Worm (Caenorhabditis elegans) whole organism, young adult: ENCODE data around the gene unc-62.
A peak's percentile ranks its signal among the peaks of the same experiment; 100 is the strongest.

ENCODE experiments used
- F33H1.4 ChIP-seq: fragments of 200-800 bp; sonication (Bioruptor generic); IDR thresholded peaks from 2 replicates; pipeline ENCODE4 v1.3.6; 2022; ENCODE audit warnings: missing genetic modification reagents, missing genetic modification characterization, missing compliant biosample characterization
- F39B2.1 ChIP-seq: fragments of 200-800 bp; sonication (Bioruptor generic); IDR thresholded peaks from 2 replicates; pipeline ENCODE4 v1.3.6; 2022; ENCODE audit warnings: missing genetic modification reagents, missing genetic modification characterization, missing compliant biosample characterization
- F55B11.4 ChIP-seq: sonication (generic microtip); optimal IDR thresholded peaks from 2 replicates; lab custom pipeline; 2016; ENCODE audit warnings: missing compliant biosample characterization, missing genetic modification characterization, borderline replicate concordance; ENCODE audit not compliant: insufficient read depth
- F57C9.4 ChIP-seq: sonication (generic microtip); optimal IDR thresholded peaks from 2 replicates; lab custom pipeline; 2017; ENCODE audit warnings: mild to moderate bottlenecking, missing genetic modification characterization, missing compliant biosample characterization
- K11D2.4 ChIP-seq: fragments of 200-800 bp; sonication (Bioruptor generic); IDR thresholded peaks from 2 replicates; pipeline ENCODE4 v1.3.6; 2022; ENCODE audit warnings: missing genetic modification reagents, missing genetic modification characterization, missing compliant biosample characterization
- Y53G8AR.9 ChIP-seq: fragments of 200-800 bp; sonication (Bioruptor generic); conservative IDR thresholded peaks from 2 replicates; pipeline ENCODE4 v1.3.6; 2022; ENCODE audit warnings: missing genetic modification reagents, missing genetic modification characterization, missing compliant biosample characterization
- Y56A3A.18 ChIP-seq: fragments of 200-800 bp; sonication (Bioruptor generic); IDR thresholded peaks from 2 replicates; pipeline ENCODE4 v1.3.6; 2022; ENCODE audit warnings: missing genetic modification reagents, missing genetic modification characterization, missing compliant biosample characterization
- ama-1 ChIP-seq, 3 experiments: fragments of 150-350 bp in 1 of 3; sonication (generic microtip) in 2 of 3; optimal IDR thresholded peaks; 2 replicates each; lab custom pipeline; 2014 to 2018; ENCODE audit warnings: missing biosample characterization in 2 of 3, missing genetic modification characterization in 2 of 3, missing genetic modification reagents in 2 of 3
- aptf-2 ChIP-seq: fragments of 200-800 bp; sonication (Bioruptor generic); conservative IDR thresholded peaks from 2 replicates; pipeline ENCODE4 v1.3.6; 2022; ENCODE audit warnings: missing genetic modification reagents, missing genetic modification characterization, missing compliant biosample characterization
- athp-1 ChIP-seq: sonication (generic microtip); optimal IDR thresholded peaks from 2 replicates; lab custom pipeline; 2017; ENCODE audit warnings: mild to moderate bottlenecking, missing genetic modification characterization, missing compliant biosample characterization
- ceh-100 ChIP-seq: fragments of 200-800 bp; sonication (Bioruptor generic); IDR thresholded peaks from 2 replicates; pipeline ENCODE4 v1.3.6; 2022; ENCODE audit warnings: missing genetic modification reagents, missing genetic modification characterization, missing compliant biosample characterization
- ceh-27 ChIP-seq: fragments of 200-800 bp; sonication (Bioruptor generic); optimal IDR thresholded peaks from 2 replicates; lab custom pipeline; 2018; ENCODE audit warnings: mild to moderate bottlenecking, missing genetic modification characterization, moderate library complexity, missing compliant biosample characterization
- ceh-58 ChIP-seq: fragments of 200-800 bp; sonication (Bioruptor generic); IDR thresholded peaks from 2 replicates; pipeline ENCODE4 v1.3.6; 2022; ENCODE audit warnings: missing genetic modification characterization, missing compliant biosample characterization
- ceh-79 ChIP-seq: sonication (generic microtip); optimal IDR thresholded peaks from 2 replicates; lab custom pipeline; 2017; ENCODE audit warnings: mild to moderate bottlenecking, missing genetic modification characterization, missing compliant biosample characterization
- chd-7 ChIP-seq: sonication (generic microtip); optimal IDR thresholded peaks from 2 replicates; lab custom pipeline; 2016; ENCODE audit warnings: mild to moderate bottlenecking, missing genetic modification characterization, moderate library complexity, missing compliant biosample characterization
- dox-1 ChIP-seq: fragments of 200-800 bp; sonication (Bioruptor generic); IDR thresholded peaks from 2 replicates; pipeline ENCODE4 v1.3.6; 2022; ENCODE audit warnings: missing genetic modification reagents, missing genetic modification characterization, missing compliant biosample characterization
- ets-4 ChIP-seq: fragments of 200-800 bp; sonication (Bioruptor generic); optimal IDR thresholded peaks from 2 replicates; lab custom pipeline; 2018; ENCODE audit warnings: mild to moderate bottlenecking, missing genetic modification characterization, missing compliant biosample characterization
- hmg-20 ChIP-seq: fragments of 200-800 bp; sonication (Bioruptor generic); IDR thresholded peaks from 2 replicates; pipeline ENCODE4 v1.3.6; 2022; ENCODE audit warnings: missing genetic modification reagents, missing genetic modification characterization, missing compliant biosample characterization
- hrde-1 ChIP-seq: sonication (generic microtip); optimal IDR thresholded peaks from 2 replicates; lab custom pipeline; 2016; ENCODE audit warnings: missing genetic modification characterization, mild to moderate bottlenecking, missing compliant biosample characterization, moderate library complexity, missing genotype, missing genetic modification reagents, borderline replicate concordance
- lir-1 ChIP-seq: fragments of 200-800 bp; sonication (Bioruptor generic); conservative IDR thresholded peaks from 2 replicates; pipeline ENCODE4 v1.3.6; 2022; ENCODE audit warnings: missing genetic modification reagents, missing genetic modification characterization, missing compliant biosample characterization
- lsl-1 ChIP-seq: fragments of 200-800 bp; sonication (Bioruptor generic); optimal IDR thresholded peaks from 2 replicates; lab custom pipeline; 2018; ENCODE audit warnings: mild to moderate bottlenecking, missing genetic modification characterization, moderate library complexity, missing compliant biosample characterization
- lsy-27 ChIP-seq: sonication (generic microtip); optimal IDR thresholded peaks from 2 replicates; lab custom pipeline; 2017; ENCODE audit warnings: missing genetic modification characterization, mild to moderate bottlenecking, missing compliant biosample characterization, antibody characterized with exemption, missing genotype, borderline replicate concordance; ENCODE audit not compliant: insufficient read depth
- mcd-1 ChIP-seq: fragments of 200-800 bp; sonication (Bioruptor generic); IDR thresholded peaks from 2 replicates; pipeline ENCODE4 v1.3.6; 2022; ENCODE audit warnings: missing genetic modification reagents, missing genetic modification characterization, missing compliant biosample characterization
- nfya-1 ChIP-seq: sonication (generic microtip); optimal IDR thresholded peaks from 2 replicates; lab custom pipeline; 2017; ENCODE audit warnings: antibody characterized with exemption, missing compliant biosample characterization, missing genetic modification characterization, borderline replicate concordance; ENCODE audit not compliant: insufficient read depth
- nhr-179 ChIP-seq: sonication (generic microtip); optimal IDR thresholded peaks from 2 replicates; lab custom pipeline; 2016; ENCODE audit warnings: mild to moderate bottlenecking, missing genetic modification characterization, missing compliant biosample characterization
- nhr-90 ChIP-seq: sonication (generic microtip); optimal IDR thresholded peaks from 2 replicates; lab custom pipeline; 2016; ENCODE audit warnings: missing genotype, mild to moderate bottlenecking, missing genetic modification characterization, missing compliant biosample characterization
- pha-4 ChIP-seq: fragments of 150-350 bp; sonication (generic microtip); optimal IDR thresholded peaks from 2 replicates; lab custom pipeline; 2014; ENCODE audit warnings: missing biosample characterization, missing genetic modification reagents, missing genetic modification characterization
- rcor-1 ChIP-seq: fragments of 200-800 bp; sonication (Bioruptor generic); IDR thresholded peaks from 2 replicates; pipeline ENCODE4 v1.3.6; 2022; ENCODE audit warnings: missing genetic modification reagents, missing genetic modification characterization, missing compliant biosample characterization
- snpc-1.1 ChIP-seq: sonication (generic microtip); optimal IDR thresholded peaks from 2 replicates; lab custom pipeline; 2017; ENCODE audit warnings: missing genetic modification characterization, mild to moderate bottlenecking, missing compliant biosample characterization, antibody characterized with exemption, moderate library complexity, missing genotype, missing genetic modification reagents; ENCODE audit not compliant: insufficient read depth
- snpc-4 ChIP-seq, 5 experiments: fragments of 150-350 bp in 1 of 5; sonication (generic microtip) in 4 of 5; optimal IDR thresholded peaks; 2 replicates each; lab custom pipeline; 2014 to 2018; ENCODE audit warnings: missing genetic modification characterization in 5 of 5, missing biosample characterization in 3 of 5, antibody characterized with exemption in 2 of 5, mild to moderate bottlenecking in 2 of 5, missing compliant biosample characterization in 2 of 5, missing genotype in 2 of 5, moderate library complexity in 2 of 5, missing genetic modification reagents in 1 of 5
- sptf-2 ChIP-seq: fragments of 200-800 bp; sonication (Bioruptor generic); optimal IDR thresholded peaks from 2 replicates; lab custom pipeline; 2018; ENCODE audit warnings: mild to moderate bottlenecking, missing genetic modification characterization, missing compliant biosample characterization
- tbp1 ChIP-seq: fragments of 200-800 bp; sonication (Bioruptor generic); optimal IDR thresholded peaks from 2 replicates; lab custom pipeline; 2018; ENCODE audit warnings: mild to moderate bottlenecking, missing genetic modification characterization, missing compliant biosample characterization
- zim-3 ChIP-seq: sonication (generic microtip); optimal IDR thresholded peaks from 2 replicates; lab custom pipeline; 2017; ENCODE audit warnings: mild to moderate bottlenecking, missing genetic modification characterization, moderate library complexity, missing compliant biosample characterization
- ztf-22 ChIP-seq: fragments of 200-800 bp; sonication (Bioruptor generic); optimal IDR thresholded peaks from 2 replicates; lab custom pipeline; 2018; ENCODE audit warnings: mild to moderate bottlenecking, missing genetic modification characterization, moderate library complexity, missing compliant biosample characterization
- ztf-25 ChIP-seq: fragments of 200-800 bp; sonication (Bioruptor generic); IDR thresholded peaks from 2 replicates; pipeline ENCODE4 v1.3.6; 2022; ENCODE audit warnings: missing genetic modification reagents, missing genetic modification characterization, missing compliant biosample characterization

unc-62 gene

ce11 chrV:4491273-4492094, 5.8 kb upstream of the unc-62 start (continued):
- TF ChIP-seq F55B11.4 (tag; lab: Kevin White, UChicago), result no peak
- no peak for TF ChIP-seq hmg-20 (GFP tag; lab: Robert Waterston, UW)
- peak; percentile 69 for TF ChIP-seq ets-4 (GFP tag; lab: Kevin White, UChicago)
- TF ChIP-seq zim-3, result no peak
- no peak for TF ChIP-seq F33H1.4 (GFP tag; lab: Robert Waterston, UW)
- no peak for TF ChIP-seq sptf-2 (GFP tag; lab: Kevin White, UChicago)
- TF ChIP-seq pha-4, result no peak
- no peak for TF ChIP-seq lsl-1 (GFP tag; lab: Kevin White, UChicago)
- TF ChIP-seq aptf-2, result no peak
- TF ChIP-seq K11D2.4 (GFP tag; lab: Robert Waterston, UW), result no peak
- no peak for TF ChIP-seq rcor-1
- no peak for TF ChIP-seq Y53G8AR.9 (GFP tag; lab: Robert Waterston, UW)
- TF ChIP-seq mcd-1, result 0 out of 2 replicates have a peak, but pooled peaks have one; percentile 18
- TF ChIP-seq F57C9.4 (tag; lab: Kevin White, UChicago), result no peak
- TF ChIP-seq dox-1 (GFP tag; lab: Robert Waterston, UW), result peak; percentile 75
- no peak for TF ChIP-seq nhr-179 (tag; lab: Kevin White, UChicago)
- TF ChIP-seq ceh-79, result no peak
- TF ChIP-seq hrde-1 (tag; lab: Kevin White, UChicago), result no peak
- no peak for TF ChIP-seq tbp1 (GFP tag; lab: Kevin White, UChicago)
- no peak for TF ChIP-seq athp-1 (tag; lab: Kevin White, UChicago)
- no peak for TF ChIP-seq snpc-1.1 (tag; lab: Kevin White, UChicago)
- no peak for TF ChIP-seq nfya-1 (tag; lab: Kevin White, UChicago)
- peak; percentile 28 for TF ChIP-seq ztf-22 (GFP tag; lab: Kevin White, UChicago)
- no peak for TF ChIP-seq ceh-58 (GFP tag; lab: Robert Waterston, UW)
- no peak for TF ChIP-seq F39B2.1
- no peak for TF ChIP-seq lsy-27 (tag; lab: Kevin White, UChicago)
- no peak for TF ChIP-seq ama-1 (optimal IDR thresholded peaks at IDR 0.05; lab: Kevin White, UChicago)
- TF ChIP-seq ama-1 (GFP tag; optimal IDR thresholded peaks at IDR 0.05; lab: Kevin White, UChicago), result no peak
- TF ChIP-seq Y56A3A.18 (GFP tag; lab: Robert Waterston, UW), result no peak
- no peak for TF ChIP-seq lir-1 (GFP tag; lab: Robert Waterston, UW)
- TF ChIP-seq ceh-27 (GFP tag; lab: Kevin White, UChicago), result no peak
- TF ChIP-seq snpc-4 (GFP tag; optimal IDR thresholded peaks at IDR 0.05; lab: Kevin White, UChicago), result no peak
- TF ChIP-seq snpc-4 (tag; optimal IDR thresholded peaks at IDR 0.05; lab: Kevin White, UChicago), result no peak
- no peak for TF ChIP-seq nhr-90
- TF ChIP-seq ceh-100, result no peak
- TF ChIP-seq ztf-25 (GFP tag; lab: Robert Waterston, UW), result 0 out of 2 replicates have a peak, but pooled peaks have one; percentile 59
- TF ChIP-seq chd-7, result no peak
